Worm (Caenorhabditis elegans) whole organism, mixed stage, embryonic: Measurements from ENCODE around the gene F07G11.4.

Source experiments
- M03D4.4 ChIP-seq: sonication (generic microtip); optimal IDR thresholded peaks from 2 replicates; lab custom pipeline; 2017; ENCODE audit warnings: mild to moderate bottlenecking, missing genetic modification characterization, missing compliant biosample characterization
- blmp-1 ChIP-seq: fragments of 150-350 bp; optimal IDR thresholded peaks from 2 replicates; lab custom pipeline; 2014; ENCODE audit warnings: missing biosample characterization, missing genetic modification characterization
- ceh-39 ChIP-seq: fragments of 150-350 bp; optimal IDR thresholded peaks from 2 replicates; lab custom pipeline; 2014; ENCODE audit warnings: missing biosample characterization, missing genetic modification characterization
- ceh-43 ChIP-seq: fragments of 200-800 bp; sonication (Bioruptor generic); optimal IDR thresholded peaks from 2 replicates; lab custom pipeline; 2018; ENCODE audit warnings: mild to moderate bottlenecking, missing genetic modification characterization, moderate library complexity, missing compliant biosample characterization
- ceh-83 ChIP-seq: fragments of 200-800 bp; sonication (Bioruptor generic); optimal IDR thresholded peaks from 2 replicates; lab custom pipeline; 2018; ENCODE audit warnings: mild to moderate bottlenecking, missing genetic modification characterization, missing compliant biosample characterization
- ces-1 ChIP-seq: fragments of 150-350 bp; optimal IDR thresholded peaks from 2 replicates; lab custom pipeline; 2014; ENCODE audit warnings: missing biosample characterization, missing genetic modification reagents, missing genetic modification characterization
- cnd-1 ChIP-seq: fragments of 200-800 bp; sonication (Bioruptor generic); optimal IDR thresholded peaks from 2 replicates; lab custom pipeline; 2018; ENCODE audit warnings: mild to moderate bottlenecking, missing genetic modification characterization, missing compliant biosample characterization
- drap-1 ChIP-seq: fragments of 200-800 bp; sonication (Bioruptor generic); optimal IDR thresholded peaks from 3 replicates; lab custom pipeline; 2018; ENCODE audit warnings: mild to moderate bottlenecking, missing genetic modification characterization, missing compliant biosample characterization
- elt-3 ChIP-seq: fragments of 150-350 bp; optimal IDR thresholded peaks from 2 replicates; lab custom pipeline; 2014; ENCODE audit warnings: missing biosample characterization, missing genetic modification characterization
- hlh-1 ChIP-seq: fragments of 150-350 bp; optimal IDR thresholded peaks from 2 replicates; lab custom pipeline; 2014; ENCODE audit warnings: missing biosample characterization, missing genetic modification reagents, missing genetic modification characterization
- lin-13 ChIP-seq: fragments of 150-350 bp; optimal IDR thresholded peaks from 2 replicates; lab custom pipeline; 2014; ENCODE audit warnings: missing biosample characterization, missing genetic modification characterization
- lin-32 ChIP-seq: fragments of 200-800 bp; sonication (Bioruptor generic); optimal IDR thresholded peaks from 2 replicates; lab custom pipeline; 2018; ENCODE audit warnings: mild to moderate bottlenecking, missing genetic modification characterization, missing compliant biosample characterization
- lsy-2 ChIP-seq: fragments of 150-350 bp; optimal IDR thresholded peaks from 2 replicates; lab custom pipeline; 2014; ENCODE audit warnings: missing biosample characterization, missing genetic modification characterization
- mab-5 ChIP-seq: fragments of 150-350 bp; optimal IDR thresholded peaks from 2 replicates; lab custom pipeline; 2014; ENCODE audit warnings: missing biosample characterization, missing genetic modification characterization
- mep-1 ChIP-seq: fragments of 150-350 bp; optimal IDR thresholded peaks from 2 replicates; lab custom pipeline; 2017; ENCODE audit warnings: missing biosample characterization, missing genetic modification reagents, missing genetic modification characterization, inconsistent platforms
- mls-2 ChIP-seq: sonication (generic microtip); optimal IDR thresholded peaks from 2 replicates; lab custom pipeline; 2016; ENCODE audit warnings: mild to moderate bottlenecking, missing genetic modification characterization, moderate library complexity, missing compliant biosample characterization
- nhr-12 ChIP-seq: fragments of 150-350 bp; optimal IDR thresholded peaks from 2 replicates; lab custom pipeline; 2014; ENCODE audit warnings: missing biosample characterization, missing genetic modification characterization
- nhr-2 ChIP-seq: fragments of 150-350 bp; optimal IDR thresholded peaks from 2 replicates; lab custom pipeline; 2014; ENCODE audit warnings: missing biosample characterization, missing genetic modification characterization
- nhr-237 ChIP-seq: fragments of 150-350 bp; optimal IDR thresholded peaks from 2 replicates; lab custom pipeline; 2014; ENCODE audit warnings: missing biosample characterization, missing genetic modification characterization
- nhr-28 ChIP-seq: fragments of 150-350 bp; optimal IDR thresholded peaks from 2 replicates; lab custom pipeline; 2014; ENCODE audit warnings: missing biosample characterization, missing genetic modification characterization
- nhr-76 ChIP-seq: sonication (generic microtip); optimal IDR thresholded peaks from 2 replicates; lab custom pipeline; 2017; ENCODE audit warnings: missing biosample characterization, missing genetic modification characterization
- pha-4 ChIP-seq: fragments of 150-350 bp; optimal IDR thresholded peaks from 2 replicates; lab custom pipeline; 2018; ENCODE audit warnings: missing biosample characterization, missing genetic modification reagents, missing genetic modification characterization
- sem-2 ChIP-seq: fragments of 200-800 bp; sonication (Bioruptor generic); optimal IDR thresholded peaks from 2 replicates; lab custom pipeline; 2018; ENCODE audit warnings: mild to moderate bottlenecking, missing genetic modification characterization, missing compliant biosample characterization
- snpc-4 ChIP-seq: fragments of 150-350 bp; optimal IDR thresholded peaks from 2 replicates; lab custom pipeline; 2014; ENCODE audit warnings: missing biosample characterization, missing genetic modification characterization
- tbx-8 ChIP-seq: fragments of 200-800 bp; sonication (Bioruptor generic); optimal IDR thresholded peaks from 2 replicates; lab custom pipeline; 2018; ENCODE audit warnings: mild to moderate bottlenecking, missing genetic modification characterization, moderate library complexity, missing compliant biosample characterization
- unc-39 ChIP-seq: fragments of 150-350 bp; optimal IDR thresholded peaks from 2 replicates; lab custom pipeline; 2014; ENCODE audit warnings: missing biosample characterization, missing genetic modification characterization
- unc-62 ChIP-seq: fragments of 150-350 bp; optimal IDR thresholded peaks from 2 replicates; lab custom pipeline; 2014; ENCODE audit warnings: missing biosample characterization, missing genetic modification reagents, missing genetic modification characterization
- ztf-11 ChIP-seq: fragments of 150-350 bp; optimal IDR thresholded peaks from 2 replicates; lab custom pipeline; 2014; ENCODE audit warnings: missing biosample characterization, missing genetic modification characterization

Gene F07G11.4

DNA sequence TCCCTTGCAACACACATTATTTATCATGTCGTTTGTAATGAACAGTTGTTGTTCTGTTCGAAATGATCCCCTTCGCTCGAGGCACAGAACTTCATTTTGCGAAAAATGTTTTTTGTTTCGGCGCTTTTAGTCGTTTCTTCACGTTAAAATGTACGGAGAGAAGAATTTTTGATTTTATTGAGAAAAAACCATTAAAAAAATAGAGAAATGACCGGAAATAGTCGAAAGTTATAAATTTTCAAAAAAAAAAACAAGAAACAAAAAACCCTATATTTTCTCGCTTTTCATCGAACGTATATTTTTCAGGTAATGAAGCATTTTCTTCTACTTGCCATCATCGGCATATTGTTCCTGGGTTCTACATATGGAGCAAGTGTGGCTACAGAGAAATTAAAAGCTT lies 37.1 kb upstream of the F07G11.4 start, which contains the start of gene F10G2.1:
Gene F10G2.1, plus strand, starts transcription at position 301 of the 400 bp plus-strand sequence.
- TF ChIP-seq nhr-28 (tag; lab: Kevin White, UChicago) (no peak), unc-62 (GFP tag; lab: Kevin White, UChicago) (no peak), lsy-2 (no peak), drap-1 (GFP tag; lab: Kevin White, UChicago) (no peak), ztf-11 (tag; lab: Kevin White, UChicago) (no peak), M03D4.4 (no peak), hlh-1 (tag; lab: Kevin White, UChicago) (peak; percentile 25), elt-3 (no peak), mep-1 (tag; lab: Kevin White, UChicago) (no peak)

DNA sequence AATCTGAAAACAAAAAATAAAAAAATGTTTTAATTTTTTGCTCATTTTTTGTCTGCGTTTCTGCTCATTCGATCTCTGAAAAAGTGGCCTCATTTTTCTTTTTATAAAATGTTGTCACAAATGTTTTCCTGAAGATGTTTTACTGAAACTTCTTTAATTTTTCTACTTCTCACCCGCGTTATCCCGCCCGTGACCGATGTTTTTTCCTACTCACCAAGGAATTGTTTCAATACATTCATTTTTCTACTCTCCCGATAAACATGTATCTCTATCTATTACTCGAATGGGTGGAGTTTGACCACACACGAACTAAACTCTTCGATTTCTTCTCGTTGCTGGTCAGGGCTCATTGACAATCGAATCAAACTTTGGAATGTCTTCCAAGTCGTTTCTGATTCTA lies 35.7 kb upstream of the F07G11.4 start, which contains the start of gene F10G2.2:
Gene F10G2.2, plus strand, starts transcription at position 301 of the 400 bp plus-strand sequence.
- TF ChIP-seq nhr-28 (tag; lab: Kevin White, UChicago), result no peak
- TF ChIP-seq ceh-83, result no peak
- no peak for TF ChIP-seq nhr-2 (tag; lab: Kevin White, UChicago)
- TF ChIP-seq ces-1 (GFP tag; lab: Kevin White, UChicago), result no peak
- TF ChIP-seq mls-2, result no peak
- no peak for TF ChIP-seq mep-1 (tag; lab: Kevin White, UChicago)
- no peak for TF ChIP-seq hlh-1 (tag; lab: Kevin White, UChicago)
- no peak for TF ChIP-seq M03D4.4
- no peak for TF ChIP-seq blmp-1 (tag; lab: Kevin White, UChicago)
- TF ChIP-seq snpc-4 (tag; lab: Kevin White, UChicago), result no peak
- TF ChIP-seq elt-3, result no peak
- no peak for TF ChIP-seq unc-39 (tag; lab: Kevin White, UChicago)
- no peak for TF ChIP-seq ceh-39 (tag; lab: Kevin White, UChicago)
- no peak for TF ChIP-seq lin-32 (GFP tag; lab: Kevin White, UChicago)
- no peak for TF ChIP-seq nhr-76 (tag; lab: Kevin White, UChicago)
- no peak for TF ChIP-seq pha-4
- TF ChIP-seq mab-5 (tag; lab: Kevin White, UChicago), result no peak

DNA sequence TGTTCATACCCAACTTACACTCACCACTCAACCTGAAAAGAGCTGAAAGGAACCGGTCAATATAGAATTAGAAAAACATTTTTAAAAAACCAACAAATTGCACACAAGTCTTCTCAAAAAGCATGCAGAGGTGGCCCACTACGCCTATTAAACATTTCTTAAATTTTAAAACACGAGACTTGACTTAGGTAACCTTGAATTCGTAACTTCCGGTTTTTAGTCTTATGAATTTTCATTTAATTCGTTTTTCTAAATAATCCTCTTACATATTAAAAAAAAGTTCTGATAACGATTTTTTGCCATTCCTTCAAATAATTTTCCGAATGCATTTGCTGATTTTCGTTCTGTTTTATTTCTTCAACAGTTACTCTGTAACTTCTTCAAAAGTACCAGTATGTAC lies 32.9 kb upstream of the F07G11.4 start, which contains the start of gene clec-7:
Gene clec-7, plus strand, starts transcription at position 301 of the 400 bp plus-strand sequence.
- TF ChIP-seq snpc-4 (tag; lab: Kevin White, UChicago), result no peak
- TF ChIP-seq sem-2 (GFP tag; lab: Kevin White, UChicago), result no peak
- no peak for TF ChIP-seq nhr-76 (tag; lab: Kevin White, UChicago)
- TF ChIP-seq ceh-43 (GFP tag; lab: Kevin White, UChicago), result no peak
- TF ChIP-seq ztf-11 (tag; lab: Kevin White, UChicago), result no peak

DNA sequence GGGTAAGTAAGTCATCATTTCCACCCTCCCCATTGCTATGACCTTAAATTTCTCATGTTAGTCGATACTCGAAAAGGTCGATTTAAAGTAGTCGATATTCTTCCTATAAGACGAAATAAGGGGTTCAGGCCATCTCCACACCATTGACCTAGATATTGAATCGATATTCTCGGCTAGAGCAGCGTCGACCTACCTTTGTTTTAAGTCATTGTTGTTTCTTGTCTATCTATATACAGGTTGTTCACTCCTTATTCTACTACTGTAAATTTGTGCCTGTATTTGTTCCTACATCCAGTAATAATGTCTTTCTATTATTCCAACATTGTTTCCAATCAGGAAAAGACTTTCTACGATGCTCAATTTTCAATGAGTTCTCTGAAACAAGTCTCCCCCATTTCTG lies 31.8 kb upstream of the F07G11.4 start, which contains the start of gene F10G2.4:
Gene F10G2.4, plus strand, starts transcription at position 301 of the 400 bp plus-strand sequence.
- TF ChIP-seq mab-5 (tag; lab: Kevin White, UChicago) (no peak), cnd-1 (tag; lab: Kevin White, UChicago) (no peak)

DNA sequence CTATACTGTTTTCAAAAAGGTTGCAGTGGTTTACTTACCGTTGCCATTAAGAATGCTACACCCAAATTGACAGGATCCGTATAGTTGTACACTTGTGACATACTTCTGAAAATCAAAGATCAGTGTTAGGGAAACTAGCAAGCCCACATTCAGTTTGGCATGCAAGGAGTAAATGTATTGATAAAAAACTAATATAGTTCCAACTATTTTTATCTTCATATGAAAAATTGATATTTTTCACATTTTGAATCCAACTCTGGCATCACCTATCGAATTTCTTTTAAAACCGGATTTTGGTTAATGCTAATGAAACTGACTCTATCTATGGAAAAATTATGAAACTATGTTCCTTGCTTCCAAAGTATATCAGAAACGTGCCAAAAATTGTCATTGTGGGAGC lies 30.1 kb upstream of the F07G11.4 start, which contains the start of gene srx-92:
Gene srx-92, minus strand, starts transcription at position 101 of the 400 bp plus-strand sequence.
- no peak for TF ChIP-seq ceh-83
- no peak for TF ChIP-seq nhr-237

DNA sequence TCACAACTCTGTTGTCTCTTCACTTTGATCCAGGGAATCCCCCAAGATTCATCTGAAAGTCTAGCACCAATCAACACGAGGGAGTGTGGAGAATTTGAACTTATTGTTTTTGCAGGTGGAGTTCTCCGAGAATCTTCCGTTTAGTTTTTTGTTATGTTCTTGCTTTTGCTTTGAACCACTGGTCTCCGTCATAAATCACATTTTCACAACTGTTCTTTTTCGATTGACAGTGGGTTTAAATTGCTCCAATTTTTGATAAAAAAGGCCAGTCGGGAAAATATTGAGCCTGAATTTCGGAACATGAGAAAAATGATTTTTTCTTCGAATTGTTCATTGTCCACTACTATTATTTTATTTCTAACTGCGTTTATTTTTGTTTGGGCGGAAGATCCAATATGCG lies 26.7 kb upstream of the F07G11.4 start, which contains the start of gene F10G2.10:
Gene F10G2.10, plus strand, starts transcription at position 301 of the 400 bp plus-strand sequence.
- TF ChIP-seq unc-39 (tag; lab: Kevin White, UChicago) (no peak), nhr-12 (tag; lab: Kevin White, UChicago) (no peak)

DNA sequence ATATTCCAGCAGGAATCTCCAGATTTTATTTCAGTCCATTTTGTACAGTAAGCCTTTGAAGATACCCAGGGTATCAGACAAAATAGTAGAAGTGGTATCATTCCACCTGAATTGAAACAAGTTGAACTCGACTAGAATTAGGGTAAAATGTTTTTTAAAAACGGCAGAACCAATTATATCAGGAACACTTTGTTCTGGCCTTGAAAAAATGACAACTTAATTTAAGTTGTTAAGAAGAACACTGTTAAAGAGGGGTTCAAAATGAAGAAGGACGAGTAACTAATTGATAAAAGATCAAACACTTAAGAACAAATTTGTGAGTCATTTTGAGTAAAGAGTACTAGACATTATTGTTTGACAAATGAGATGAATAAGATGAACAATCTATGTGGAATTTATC lies 25.7 kb upstream of the F07G11.4 start, which contains the start of gene lmd-4:
Gene lmd-4, minus strand, starts transcription at position 101 of the 400 bp plus-strand sequence.
- TF ChIP-seq elt-3 (no peak), ceh-43 (GFP tag; lab: Kevin White, UChicago) (no peak), lin-13 (tag; lab: Kevin White, UChicago) (no peak), ceh-39 (tag; lab: Kevin White, UChicago) (no peak), nhr-28 (tag; lab: Kevin White, UChicago) (no peak), tbx-8 (GFP tag; lab: Kevin White, UChicago) (no peak), nhr-2 (tag; lab: Kevin White, UChicago) (no peak), hlh-1 (tag; lab: Kevin White, UChicago) (no peak), mab-5 (tag; lab: Kevin White, UChicago) (no peak)
